Fruit fly (Drosophila melanogaster) whole organism, embryonic: ENCODE results near the gene scrib.

Experiments
- BtbVII ChIP-seq: fragments of 200-800 bp; sonication (Bioruptor generic); optimal IDR thresholded peaks from 3 replicates; lab custom pipeline; 2017; ENCODE audit warnings: missing biosample characterization, mild to moderate bottlenecking, missing genetic modification characterization
- CG10543 ChIP-seq: fragments of 200-800 bp; sonication (Bioruptor generic); optimal IDR thresholded peaks from 3 replicates; lab custom pipeline; 2017; ENCODE audit warnings: missing biosample characterization, mild to moderate bottlenecking, missing genetic modification characterization, moderate library complexity
- CG14965 ChIP-seq: fragments of 200-800 bp; sonication (Bioruptor generic); optimal IDR thresholded peaks from 2 replicates; lab custom pipeline; 2016; ENCODE audit warnings: missing biosample characterization, missing genetic modification characterization, borderline replicate concordance
- CG15696 ChIP-seq: fragments of 200-800 bp; sonication (Bioruptor generic); optimal IDR thresholded peaks from 2 replicates; lab custom pipeline; 2019; ENCODE audit warnings: missing biosample characterization, mild to moderate bottlenecking, missing genetic modification characterization, moderate library complexity
- CG17912 ChIP-seq: fragments of 200-800 bp; sonication (Bioruptor generic); optimal IDR thresholded peaks from 2 replicates; lab custom pipeline; 2018; ENCODE audit warnings: missing biosample characterization, mild to moderate bottlenecking, missing genetic modification characterization
- CG2202 ChIP-seq: fragments of 200-800 bp; sonication (Bioruptor generic); optimal IDR thresholded peaks from 2 replicates; lab custom pipeline; 2018; ENCODE audit warnings: missing biosample characterization, mild to moderate bottlenecking, missing genetic modification characterization
- CG34376 ChIP-seq: fragments of 200-800 bp; sonication (Bioruptor generic); optimal IDR thresholded peaks from 2 replicates; lab custom pipeline; 2018; ENCODE audit warnings: missing biosample characterization, mild to moderate bottlenecking, missing genetic modification characterization
- CG34422 ChIP-seq: fragments of 200-800 bp; sonication (Bioruptor generic); IDR thresholded peaks from 3 replicates; pipeline ENCODE4 v1.3.6; 2022; ENCODE audit warnings: missing biosample characterization, missing genetic modification characterization
- CG4360 ChIP-seq: fragments of 200-800 bp; sonication (Bioruptor generic); IDR thresholded peaks from 2 replicates; pipeline ENCODE4 v1.3.6; 2022; ENCODE audit warnings: missing biosample characterization, missing genetic modification characterization
- CG5180 ChIP-seq: fragments of 200-800 bp; sonication (Bioruptor generic); optimal IDR thresholded peaks from 3 replicates; lab custom pipeline; 2017; ENCODE audit warnings: missing biosample characterization, missing genetic modification characterization, mild to moderate bottlenecking, moderate library complexity, missing genetic modification reagents
- CG6654 ChIP-seq: fragments of 200-800 bp; sonication (Bioruptor generic); optimal IDR thresholded peaks from 2 replicates; lab custom pipeline; 2017; ENCODE audit warnings: missing biosample characterization, mild to moderate bottlenecking, missing genetic modification characterization
- CG6813 ChIP-seq: fragments of 200-800 bp; sonication (Bioruptor generic); optimal IDR thresholded peaks from 2 replicates; lab custom pipeline; 2017; ENCODE audit warnings: missing biosample characterization, missing genetic modification characterization, mild to moderate bottlenecking, moderate library complexity, missing genetic modification reagents
- CG7357 ChIP-seq: fragments of 200-800 bp; sonication (Bioruptor generic); IDR thresholded peaks from 3 replicates; pipeline ENCODE4 v1.3.6; 2022; ENCODE audit warnings: missing biosample characterization, missing genetic modification characterization
- CG7556 ChIP-seq: fragments of 200-800 bp; sonication (Bioruptor generic); optimal IDR thresholded peaks from 2 replicates; lab custom pipeline; 2017; ENCODE audit warnings: missing biosample characterization, mild to moderate bottlenecking, missing genetic modification characterization
- Dbx ChIP-seq: fragments of 200-800 bp; sonication (Bioruptor generic); IDR thresholded peaks from 3 replicates; pipeline ENCODE4 v1.3.6; 2022; ENCODE audit warnings: missing biosample characterization, missing genetic modification characterization
- Ets97D ChIP-seq: fragments of 200-800 bp; sonication (Bioruptor generic); optimal IDR thresholded peaks from 3 replicates; lab custom pipeline; 2016; ENCODE audit warnings: missing biosample characterization, missing genetic modification characterization
- GATAe ChIP-seq: fragments of 200-800 bp; sonication (Bioruptor generic); conservative IDR thresholded peaks from 2 replicates; pipeline ENCODE4 v1.3.6; 2022; ENCODE audit warnings: missing biosample characterization, missing genetic modification characterization
- HmgD ChIP-seq: fragments of 200-800 bp; sonication (Bioruptor generic); optimal IDR thresholded peaks from 3 replicates; lab custom pipeline; 2016; ENCODE audit warnings: missing biosample characterization, missing genetic modification characterization
- Hmr ChIP-seq: fragments of 200-800 bp; sonication (Bioruptor generic); optimal IDR thresholded peaks from 3 replicates; lab custom pipeline; 2017; ENCODE audit warnings: mild to moderate bottlenecking, missing biosample characterization, missing genetic modification reagents, missing genetic modification characterization
- Lim3 ChIP-seq: fragments of 200-800 bp; sonication (Bioruptor generic); IDR thresholded peaks from 2 replicates; pipeline ENCODE4 v1.3.6; 2022; ENCODE audit warnings: missing biosample characterization, missing genetic modification characterization
- Med ChIP-seq: fragments of 200-800 bp; sonication (Bioruptor generic); peaks from one replicate; lab custom pipeline; 2016; ENCODE audit warnings: missing biosample characterization, missing genetic modification characterization, mild to moderate bottlenecking, inconsistent platforms, moderate library complexity
- NC2α ChIP-seq: fragments of 200-800 bp; sonication (Bioruptor generic); optimal IDR thresholded peaks from 2 replicates; lab custom pipeline; 2016; ENCODE audit warnings: missing biosample characterization, missing genetic modification characterization
- Neu2 ChIP-seq: fragments of 200-800 bp; sonication (Bioruptor generic); optimal IDR thresholded peaks from 3 replicates; lab custom pipeline; 2016; ENCODE audit warnings: missing biosample characterization, missing genetic modification characterization, borderline replicate concordance
- Nf-YA ChIP-seq: fragments of 200-800 bp; sonication (Bioruptor generic); IDR thresholded peaks from 2 replicates; pipeline ENCODE4 v1.3.6; 2022; ENCODE audit warnings: missing biosample characterization, missing genetic modification characterization
- Oli ChIP-seq: fragments of 200-800 bp; sonication (Bioruptor generic); optimal IDR thresholded peaks from 2 replicates; lab custom pipeline; 2018; ENCODE audit warnings: missing biosample characterization, mild to moderate bottlenecking, missing genetic modification characterization, moderate library complexity
- Optix ChIP-seq: fragments of 200-800 bp; sonication (Bioruptor generic); IDR thresholded peaks from 3 replicates; pipeline ENCODE4 v1.3.6; 2022; ENCODE audit warnings: missing biosample characterization, missing genetic modification characterization
- Pdp1 ChIP-seq, 2 experiments: fragments of 200-800 bp; sonication (Bioruptor generic); optimal IDR thresholded peaks; 3 replicates each; lab custom pipeline; 2016; ENCODE audit warnings: missing biosample characterization in 2 of 2, missing genetic modification characterization in 2 of 2, mild to moderate bottlenecking in 1 of 2, moderate library complexity in 1 of 2
- Tbp ChIP-seq: fragments of >200 bp; optimal IDR thresholded peaks from 2 replicates; lab custom pipeline; 2018; ENCODE audit warnings: missing biosample characterization, missing genetic modification characterization
- Xrp1 ChIP-seq: fragments of 200-800 bp; sonication (Bioruptor generic); IDR thresholded peaks from 2 replicates; pipeline ENCODE4 v1.3.6; 2022; ENCODE audit warnings: missing biosample characterization, missing genetic modification characterization
- br ChIP-seq: fragments of >200 bp; optimal IDR thresholded peaks from 2 replicates; lab custom pipeline; 2017
- corto ChIP-seq: fragments of 200-800 bp; sonication (Bioruptor generic); optimal IDR thresholded peaks from 2 replicates; lab custom pipeline; 2016; ENCODE audit warnings: missing biosample characterization, mild to moderate bottlenecking, missing genetic modification characterization, moderate library complexity
- en ChIP-seq: fragments of 200-800 bp; sonication (Bioruptor generic); optimal IDR thresholded peaks from 2 replicates; lab custom pipeline; 2016; ENCODE audit warnings: missing biosample characterization, missing genetic modification characterization
- gem ChIP-seq: fragments of 200-800 bp; sonication (Bioruptor generic); optimal IDR thresholded peaks from 2 replicates; lab custom pipeline; 2019; ENCODE audit warnings: missing biosample characterization, mild to moderate bottlenecking, missing genetic modification characterization, moderate library complexity
- jigr1 ChIP-seq: fragments of 200-800 bp; sonication (Bioruptor generic); IDR thresholded peaks from 3 replicates; pipeline ENCODE4 v1.3.6; 2022; ENCODE audit warnings: missing biosample characterization, missing genetic modification characterization
- knrl ChIP-seq: fragments of 200-800 bp; sonication (Bioruptor generic); IDR thresholded peaks from 3 replicates; pipeline ENCODE4 v1.3.6; 2022; ENCODE audit warnings: missing biosample characterization, missing genetic modification characterization; ENCODE audit not compliant: partially characterized antibody
- lov ChIP-seq, 2 experiments: fragments of 200-800 bp in 1 of 2; fragments of >200 bp in 1 of 2; sonication (Bioruptor generic) in 1 of 2; IDR thresholded peaks in 1 of 2; optimal IDR thresholded peaks in 1 of 2; 2 replicates in 1 of 2; 3 replicates in 1 of 2; pipeline versions ENCODE4 v1.3.6 to Lab custom; 2017 to 2022; ENCODE audit warnings: missing biosample characterization in 1 of 2, missing genetic modification characterization in 1 of 2
- mam ChIP-seq: fragments of 200-800 bp; sonication (Bioruptor generic); optimal IDR thresholded peaks from 3 replicates; lab custom pipeline; 2016; ENCODE audit warnings: missing biosample characterization, missing genetic modification characterization
- mirr ChIP-seq: fragments of 200-800 bp; sonication (Bioruptor generic); optimal IDR thresholded peaks from 3 replicates; lab custom pipeline; 2018; ENCODE audit warnings: missing biosample characterization, mild to moderate bottlenecking, missing genetic modification characterization
- mld ChIP-seq: fragments of 200-800 bp; sonication (Bioruptor generic); IDR thresholded peaks from 3 replicates; pipeline ENCODE4 v1.3.6; 2022; ENCODE audit warnings: missing biosample characterization, missing genetic modification characterization; ENCODE audit not compliant: partially characterized antibody
- otp ChIP-seq: fragments of 200-800 bp; sonication (Bioruptor generic); IDR thresholded peaks from 3 replicates; pipeline ENCODE4, ENCODE4 v1.3.6; 2022; ENCODE audit warnings: missing biosample characterization, missing genetic modification characterization
- pum ChIP-seq: fragments of 200-800 bp; sonication (Bioruptor generic); optimal IDR thresholded peaks from 2 replicates; lab custom pipeline; 2016; ENCODE audit warnings: missing biosample characterization, missing genetic modification characterization
- sob ChIP-seq: fragments of 200-800 bp; sonication (Bioruptor generic); IDR thresholded peaks from 2 replicates; pipeline ENCODE4 v1.3.6; 2022; ENCODE audit warnings: missing biosample characterization, missing genetic modification characterization
- stwl ChIP-seq: fragments of 200-800 bp; sonication (Bioruptor generic); optimal IDR thresholded peaks from 3 replicates; lab custom pipeline; 2018; ENCODE audit warnings: missing biosample characterization, mild to moderate bottlenecking, missing genetic modification characterization, moderate library complexity
- sug ChIP-seq: fragments of 200-800 bp; optimal IDR thresholded peaks from 2 replicates; lab custom pipeline; 2019; ENCODE audit warnings: missing biosample characterization, mild to moderate bottlenecking, missing genetic modification characterization, moderate library complexity
- tgo ChIP-seq: fragments of 200-800 bp; sonication (Bioruptor generic); IDR thresholded peaks from 3 replicates; pipeline ENCODE4 v1.3.6; 2022; ENCODE audit warnings: missing biosample characterization, missing genetic modification characterization
- tin ChIP-seq: fragments of 200-800 bp; sonication (Bioruptor generic); optimal IDR thresholded peaks from 3 replicates; lab custom pipeline; 2016; ENCODE audit warnings: missing biosample characterization, missing genetic modification characterization
- tio ChIP-seq: fragments of 200-800 bp; sonication (Bioruptor generic); optimal IDR thresholded peaks from 2 replicates; lab custom pipeline; 2017; ENCODE audit warnings: missing biosample characterization, missing genetic modification characterization, inconsistent platforms
- trem ChIP-seq: fragments of 200-800 bp; optimal IDR thresholded peaks from 3 replicates; lab custom pipeline; 2019; ENCODE audit warnings: missing biosample characterization, mild to moderate bottlenecking, missing genetic modification characterization, moderate library complexity
- zen ChIP-seq: fragments of 200-800 bp; sonication (Bioruptor generic); optimal IDR thresholded peaks from 3 replicates; lab custom pipeline; 2018; ENCODE audit warnings: missing biosample characterization, mild to moderate bottlenecking, missing genetic modification characterization, moderate library complexity
- zfh2 ChIP-seq: fragments of 200-800 bp; sonication (Bioruptor generic); optimal IDR thresholded peaks from 2 replicates; lab custom pipeline; 2016; ENCODE audit warnings: missing biosample characterization, missing genetic modification characterization

Gene scrib

DNA sequence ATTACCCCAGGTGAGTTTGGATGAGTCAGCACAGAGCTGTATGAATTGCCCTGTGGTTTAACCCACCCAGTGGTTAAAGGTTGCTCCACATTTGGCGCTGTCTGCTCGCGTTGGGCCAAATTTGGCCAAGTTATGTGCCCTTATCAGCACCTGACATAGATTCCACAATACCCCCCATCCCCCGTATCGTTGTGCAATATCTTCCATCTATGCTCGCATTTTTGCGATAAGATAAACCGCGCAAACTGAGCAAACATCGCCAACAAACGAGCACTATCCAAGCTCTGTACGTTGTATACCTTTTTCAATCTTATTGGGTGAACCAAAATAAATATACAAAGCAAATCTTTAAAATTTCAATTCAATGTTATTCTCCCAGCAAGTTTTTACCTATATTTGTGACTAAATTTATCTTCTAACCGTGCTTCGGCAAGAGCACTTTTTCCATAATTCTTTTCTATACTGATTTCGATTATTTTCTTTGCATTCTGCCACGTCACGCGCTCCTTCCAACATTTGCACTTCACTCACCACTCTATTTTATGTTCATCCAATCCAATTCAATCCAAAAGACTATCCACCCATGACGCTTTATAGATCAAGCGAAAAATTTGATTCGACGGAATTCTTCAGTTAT is 19.6 kb downstream of the scrib start (continued):
- TF ChIP-seq Pdp1 (GFP tag; optimal IDR thresholded peaks at IDR 0.05; lab: Kevin White, UChicago) (peak in 1 of 2 experiments; percentile 84), mld (GFP tag; lab: Robert Waterston, UW) (no peak), CG15696 (no peak), stwl (tag; lab: Kevin White, UChicago) (no peak), zfh2 (GFP tag; lab: Kevin White, UChicago) (peak; percentile 16), gem (tag; lab: Kevin White, UChicago) (peak; percentile 41), Tbp (GFP tag; lab: Kevin White, UChicago) (no peak), CG7556 (GFP tag; lab: Kevin White, UChicago) (peak; percentile 27), GATAe (GFP tag; lab: Robert Waterston, UW) (peak; percentile 97), jigr1 (GFP tag; lab: Robert Waterston, UW) (no peak), zen (tag; lab: Kevin White, UChicago) (no peak), CG6813 (GFP tag; lab: Kevin White, UChicago) (peak; percentile 7), otp (GFP tag; lab: Robert Waterston, UW) (no peak), CG14965 (no peak), CG2202 (tag; lab: Kevin White, UChicago) (no peak), CG4360 (GFP tag; lab: Robert Waterston, UW) (no peak), Lim3 (GFP tag; lab: Robert Waterston, UW) (no peak), pum (GFP tag; lab: Kevin White, UChicago) (no peak), NC2α (GFP tag; lab: Kevin White, UChicago) (no peak), en (GFP tag; lab: Kevin White, UChicago) (no peak), Optix (GFP tag; lab: Robert Waterston, UW) (no peak), tio (no peak), Neu2 (GFP tag; lab: Kevin White, UChicago) (no peak), CG6654 (GFP tag; lab: Kevin White, UChicago) (no peak), tin (no peak), Hmr (GFP tag; lab: Kevin White, UChicago) (peak; percentile 68), Nf-YA (GFP tag; lab: Robert Waterston, UW) (no peak), BtbVII (GFP tag; lab: Kevin White, UChicago) (peak; percentile 52), CG34376 (GFP tag; lab: Kevin White, UChicago) (peak; percentile 2), CG7357 (GFP tag; lab: Robert Waterston, UW) (no peak), Xrp1 (GFP tag; lab: Robert Waterston, UW) (no peak), br (lab: Kevin White, UChicago) (no peak), Oli (tag; lab: Kevin White, UChicago) (peak; percentile 3), corto (GFP tag; lab: Kevin White, UChicago) (no peak), lov (optimal IDR thresholded peaks at IDR 0.05; lab: Kevin White, UChicago) (no peak), lov (GFP tag; IDR thresholded peaks at IDR 0.05; lab: Robert Waterston, UW) (no peak), trem (tag; lab: Kevin White, UChicago) (no peak), sob (GFP tag; lab: Robert Waterston, UW) (no peak), mam (GFP tag; lab: Kevin White, UChicago) (peak; percentile 20), CG10543 (GFP tag; lab: Kevin White, UChicago) (peak; percentile 13), knrl (GFP tag; lab: Robert Waterston, UW) (no peak), sug (tag; lab: Kevin White, UChicago) (peak; percentile 89), HmgD (GFP tag; lab: Kevin White, UChicago) (no peak), Ets97D (GFP tag; lab: Kevin White, UChicago) (no peak), mirr (GFP tag; lab: Kevin White, UChicago) (peak; percentile 51), CG17912 (GFP tag; lab: Kevin White, UChicago) (no peak), CG34422 (GFP tag; lab: Robert Waterston, UW) (no peak), tgo (GFP tag; lab: Robert Waterston, UW) (no peak), Med (GFP tag; lab: Kevin White, UChicago) (no peak), Dbx (GFP tag; lab: Robert Waterston, UW) (0 out of 3 replicates have a peak, but pooled peaks have one; percentile 13), CG5180 (GFP tag; lab: Kevin White, UChicago) (no peak)
